Worm (Caenorhabditis elegans) whole organism, L1 larva: Measurements from ENCODE around the gene F56D6.12.

Source experiments
- C04F5.9 ChIP-seq: sonication (generic microtip); optimal IDR thresholded peaks from 2 replicates; lab custom pipeline; 2016; ENCODE audit warnings: missing genetic modification characterization, missing compliant biosample characterization
- aly-2 ChIP-seq: fragments of 150-350 bp; optimal IDR thresholded peaks from 2 replicates; lab custom pipeline; 2014; ENCODE audit warnings: missing biosample characterization, missing genetic modification characterization
- blmp-1 ChIP-seq: fragments of 150-350 bp; optimal IDR thresholded peaks from 2 replicates; lab custom pipeline; 2014; ENCODE audit warnings: missing biosample characterization, missing genetic modification characterization
- ceh-82 ChIP-seq, 3 experiments: fragments of 150-350 bp in 1 of 3; sonication (generic microtip) in 2 of 3; optimal IDR thresholded peaks; 2 replicates each; lab custom pipeline; 2014 to 2017; ENCODE audit warnings: missing biosample characterization in 3 of 3, missing genetic modification characterization in 3 of 3
- ceh-90 ChIP-seq: sonication (generic microtip); optimal IDR thresholded peaks from 2 replicates; lab custom pipeline; 2016; ENCODE audit warnings: missing genetic modification characterization, missing compliant biosample characterization
- dpl-1 ChIP-seq, 3 experiments: fragments of 150-350 bp in 2 of 3; sonication (generic microtip) in 1 of 3; optimal IDR thresholded peaks; 2 replicates each; lab custom pipeline; 2014 to 2017; ENCODE audit warnings: missing biosample characterization in 3 of 3, missing genetic modification characterization in 3 of 3, missing genetic modification reagents in 3 of 3
- dsc-1 ChIP-seq: sonication (generic microtip); optimal IDR thresholded peaks from 2 replicates; lab custom pipeline; 2016; ENCODE audit warnings: mild to moderate bottlenecking, missing genetic modification characterization, missing compliant biosample characterization
- efl-1 ChIP-seq, 4 experiments: fragments of 150-350 bp; optimal IDR thresholded peaks in 3 of 4; peaks in 1 of 4; 1 replicate in 1 of 4; 2 replicates in 3 of 4; lab custom pipeline; 2014; ENCODE audit warnings: missing biosample characterization in 2 of 4, missing genetic modification characterization in 2 of 4, missing genetic modification reagents in 2 of 4
- egl-13 ChIP-seq: sonication (generic microtip); optimal IDR thresholded peaks from 2 replicates; lab custom pipeline; 2016; ENCODE audit warnings: missing genotype, missing genetic modification reagents, missing genetic modification characterization, missing compliant biosample characterization
- egl-27 ChIP-seq, 2 experiments: fragments of 150-350 bp in 1 of 2; sonication (generic microtip); optimal IDR thresholded peaks; 3 replicates each; lab custom pipeline; 2017 to 2018; ENCODE audit warnings: missing biosample characterization in 2 of 2, missing genetic modification characterization in 2 of 2, missing genetic modification reagents in 2 of 2
- elt-2 ChIP-seq: sonication (generic microtip); optimal IDR thresholded peaks from 2 replicates; lab custom pipeline; 2016; ENCODE audit warnings: missing genetic modification characterization, mild to moderate bottlenecking, inconsistent platforms, missing compliant biosample characterization, missing genetic modification reagents
- elt-3 ChIP-seq, 6 experiments: fragments of 150-350 bp in 1 of 6; sonication (generic microtip); optimal IDR thresholded peaks; 2 replicates each; lab custom pipeline; 2017 to 2018; ENCODE audit warnings: missing biosample characterization in 6 of 6, missing genetic modification characterization in 6 of 6, inconsistent platforms in 1 of 6
- fkh-4 ChIP-seq: sonication (generic microtip); optimal IDR thresholded peaks from 2 replicates; lab custom pipeline; 2016; ENCODE audit warnings: missing compliant biosample characterization, missing genetic modification characterization, borderline replicate concordance
- fos-1 ChIP-seq: fragments of 150-350 bp; optimal IDR thresholded peaks from 2 replicates; lab custom pipeline; 2014; ENCODE audit warnings: missing biosample characterization, missing genetic modification characterization
- hlh-17 ChIP-seq: fragments of 200-800 bp; sonication (Bioruptor generic); optimal IDR thresholded peaks from 2 replicates; lab custom pipeline; 2018; ENCODE audit warnings: missing genetic modification characterization, mild to moderate bottlenecking, missing compliant biosample characterization, moderate library complexity, borderline replicate concordance
- hpl-2 ChIP-seq: fragments of 150-350 bp; optimal IDR thresholded peaks from 2 replicates; lab custom pipeline; 2014; ENCODE audit warnings: missing biosample characterization, missing genetic modification reagents, missing genetic modification characterization
- jun-1 ChIP-seq: fragments of 150-350 bp; optimal IDR thresholded peaks from 2 replicates; lab custom pipeline; 2014; ENCODE audit warnings: missing biosample characterization, missing genetic modification reagents, missing genetic modification characterization
- lin-13 ChIP-seq: fragments of 150-350 bp; optimal IDR thresholded peaks from 2 replicates; lab custom pipeline; 2014; ENCODE audit warnings: missing biosample characterization, missing genetic modification reagents, missing genetic modification characterization
- lin-35 ChIP-seq, 2 experiments: fragments of 150-350 bp; optimal IDR thresholded peaks; 2 replicates each; lab custom pipeline; 2014; ENCODE audit warnings: missing biosample characterization in 2 of 2, missing genetic modification characterization in 2 of 2, missing genetic modification reagents in 2 of 2
- lsy-2 ChIP-seq, 2 experiments: fragments of 150-350 bp; optimal IDR thresholded peaks; 2 replicates each; lab custom pipeline; 2014; ENCODE audit warnings: missing biosample characterization in 2 of 2, missing genetic modification characterization in 2 of 2
- mdl-1 ChIP-seq, 2 experiments: fragments of 150-350 bp; optimal IDR thresholded peaks; 2 replicates each; lab custom pipeline; 2014 to 2017; ENCODE audit warnings: missing biosample characterization in 2 of 2, missing genetic modification characterization in 2 of 2, inconsistent platforms in 1 of 2
- nhr-20 ChIP-seq: sonication (generic microtip); optimal IDR thresholded peaks from 2 replicates; lab custom pipeline; 2016; ENCODE audit warnings: mild to moderate bottlenecking, missing genetic modification characterization, missing compliant biosample characterization
- nhr-47 ChIP-seq: sonication (generic microtip); optimal IDR thresholded peaks from 2 replicates; lab custom pipeline; 2016; ENCODE audit warnings: mild to moderate bottlenecking, missing genetic modification characterization, moderate library complexity, missing compliant biosample characterization
- nhr-90 ChIP-seq: sonication (generic microtip); optimal IDR thresholded peaks from 2 replicates; lab custom pipeline; 2016; ENCODE audit warnings: mild to moderate bottlenecking, missing genetic modification characterization, missing compliant biosample characterization; ENCODE audit not compliant: poor library complexity
- pax-3 ChIP-seq: fragments of 200-800 bp; sonication (Bioruptor generic); optimal IDR thresholded peaks from 2 replicates; lab custom pipeline; 2018; ENCODE audit warnings: mild to moderate bottlenecking, missing genetic modification characterization, moderate library complexity, missing compliant biosample characterization
- pqm-1 ChIP-seq: sonication (generic microtip); optimal IDR thresholded peaks from 3 replicates; lab custom pipeline; 2017; ENCODE audit warnings: missing biosample characterization, missing genetic modification characterization
- snu-23 ChIP-seq: sonication (generic microtip); optimal IDR thresholded peaks from 2 replicates; lab custom pipeline; 2016; ENCODE audit warnings: missing genetic modification characterization, missing compliant biosample characterization
- sox-4 ChIP-seq: sonication (generic microtip); optimal IDR thresholded peaks from 2 replicates; lab custom pipeline; 2016; ENCODE audit warnings: missing genetic modification characterization, missing compliant biosample characterization
- tlp-1 ChIP-seq: fragments of 150-350 bp; optimal IDR thresholded peaks from 2 replicates; lab custom pipeline; 2014; ENCODE audit warnings: missing biosample characterization, missing genetic modification characterization
- xbp-1 ChIP-seq: sonication (generic microtip); optimal IDR thresholded peaks from 2 replicates; lab custom pipeline; 2016; ENCODE audit warnings: missing genetic modification characterization, missing compliant biosample characterization

F56D6.12 gene

ce11 chrIV:3894004-3894480, 13.9 kb upstream of the F56D6.12 start, which contains the start of gene F56D6.8:
Gene F56D6.8 (minus strand): TSS chrIV:3894430.
- TF ChIP-seq nhr-47 (tag; lab: Kevin White, UChicago) (no peak), efl-1 (optimal IDR thresholded peaks at IDR 0.05; lab: Kevin White, UChicago) (no peak), efl-1 (GFP tag; optimal IDR thresholded peaks at IDR 0.05 in 1 of 2; lab: Kevin White, UChicago) (peak in 1 of 2 experiments; percentile 67), fkh-4 (peak; percentile 45), dsc-1 (tag; lab: Kevin White, UChicago) (peak; percentile 75), hlh-17 (GFP tag; lab: Kevin White, UChicago) (no peak), fos-1 (tag; lab: Kevin White, UChicago) (no peak)

- no peak for TF ChIP-seq xbp-1 (tag; lab: Kevin White, UChicago)
- TF ChIP-seq ceh-90 (tag; lab: Kevin White, UChicago), result no peak
- TF ChIP-seq blmp-1, result peak; percentile 40
Observed at ce11 chrIV:3894770-3895169, 13.2 kb upstream of the F56D6.12 start, which contains the start of gene dct-8. Gene dct-8 (plus strand): TSS chrIV:3895070.

ce11 chrIV:3899719-3900554, 8.0 kb upstream of the F56D6.12 start, which contains the start of gene srz-62:
Gene srz-62 (plus strand): TSS chrIV:3900504.
- TF ChIP-seq tlp-1 (tag; lab: Kevin White, UChicago) (peak; percentile 92), elt-2 (tag; lab: Kevin White, UChicago) (peak; percentile 100), nhr-90 (tag; lab: Kevin White, UChicago) (peak; percentile 40), pqm-1 (tag; lab: Kevin White, UChicago) (peak; percentile 100), lsy-2 (tag; optimal IDR thresholded peaks at IDR 0.05; lab: Kevin White, UChicago) (peak in 1 of 2 experiments; percentile 61), C04F5.9 (tag; lab: Kevin White, UChicago) (no peak), blmp-1 (no peak), ceh-90 (tag; lab: Kevin White, UChicago) (no peak), egl-13 (tag; lab: Kevin White, UChicago) (peak; percentile 43), nhr-20 (peak; percentile 32), mdl-1 (tag; optimal IDR thresholded peaks at IDR 0.05; lab: Kevin White, UChicago) (no peak), egl-27 (tag; optimal IDR thresholded peaks at IDR 0.05; lab: Kevin White, UChicago) (peak in 1 of 2 experiments; percentile 23), lin-13 (GFP tag; lab: Kevin White, UChicago) (no peak), jun-1 (peak; percentile 97), efl-1 (optimal IDR thresholded peaks at IDR 0.05; lab: Kevin White, UChicago) (no peak), efl-1 (GFP tag; optimal IDR thresholded peaks at IDR 0.05 in 1 of 2; lab: Kevin White, UChicago) (peak in 1 of 2 experiments; percentile 78), pax-3 (tag; lab: Kevin White, UChicago) (peak; percentile 68), hpl-2 (GFP tag; lab: Kevin White, UChicago) (peak; percentile 5), elt-3 (tag; optimal IDR thresholded peaks at IDR 0.05; lab: Kevin White, UChicago) (no peak), lin-35 (GFP tag; optimal IDR thresholded peaks at IDR 0.05; lab: Kevin White, UChicago) (peak in 1 of 2 experiments; percentile 56)

- TF ChIP-seq dpl-1 (GFP tag; optimal IDR thresholded peaks at IDR 0.05; lab: Kevin White, UChicago) (no peak), fos-1 (tag; lab: Kevin White, UChicago) (no peak), egl-27 (tag; optimal IDR thresholded peaks at IDR 0.05; lab: Kevin White, UChicago) (no peak), nhr-47 (tag; lab: Kevin White, UChicago) (no peak), ceh-82 (tag; optimal IDR thresholded peaks at IDR 0.05; lab: Kevin White, UChicago) (no peak), elt-2 (tag; lab: Kevin White, UChicago) (no peak), sox-4 (no peak), snu-23 (GFP tag; lab: Kevin White, UChicago) (no peak), aly-2 (tag; lab: Kevin White, UChicago) (no peak)
Observed at ce11 chrIV:3902955-3903354, 5.0 kb upstream of the F56D6.12 start, which contains the start of gene F56D6.6. Gene F56D6.6 (plus strand): TSS chrIV:3903255.
